Worm (Caenorhabditis elegans): ENCODE measurements around the gene spcs-3.

spcs-3 gene

ce11 chrIII:8061114-8061513, 16.3 kb downstream of the spcs-3 start:
- TF ChIP-seq elt-3 (tag; optimal IDR thresholded peaks at IDR 0.05) = no peak
- TF ChIP-seq lin-39 (tag; optimal IDR thresholded peaks at IDR 0.05) = no peak
- no peak for TF ChIP-seq mdl-1 (tag; optimal IDR thresholded peaks at IDR 0.05)

- no peak for TF ChIP-seq elt-3 (tag; optimal IDR thresholded peaks at IDR 0.05)
- TF ChIP-seq R02D3.7 (tag; optimal IDR thresholded peaks at IDR 0.05) = no peak
- no peak for TF ChIP-seq egl-27 (tag; optimal IDR thresholded peaks at IDR 0.05)
- no peak for TF ChIP-seq ama-1 (optimal IDR thresholded peaks at IDR 0.05)
- no peak for TF ChIP-seq nhr-28 (tag; optimal IDR thresholded peaks at IDR 0.05)
- no peak for TF ChIP-seq nhr-23 (tag; optimal IDR thresholded peaks at IDR 0.05)
- no peak for TF ChIP-seq nhr-43 (tag; optimal IDR thresholded peaks at IDR 0.05; ENCODE audit: poor library complexity, severe bottlenecking)
- no peak for TF ChIP-seq nhr-76 (tag; optimal IDR thresholded peaks at IDR 0.05)
- TF ChIP-seq hmg-11 (tag; optimal IDR thresholded peaks at IDR 0.05) = no peak
- no peak for TF ChIP-seq fos-1 (tag; optimal IDR thresholded peaks at IDR 0.05)
- TF ChIP-seq ceh-82 (tag; optimal IDR thresholded peaks at IDR 0.05) = no peak
- TF ChIP-seq ceh-28 (tag; optimal IDR thresholded peaks at IDR 0.05) = no peak
- no peak for TF ChIP-seq jun-1 (tag; optimal IDR thresholded peaks at IDR 0.05)
- TF ChIP-seq daf-12 (tag; optimal IDR thresholded peaks at IDR 0.05) = no peak
- TF ChIP-seq unc-39 (tag; optimal IDR thresholded peaks at IDR 0.05) = no peak
These were observed 18.8 kb downstream of the spcs-3 start for ce11 chrIII:8063659-8064058.

ce11 chrIII:8065101-8065500, 20.3 kb downstream of the spcs-3 start:
- TF ChIP-seq pha-4 (tag; optimal IDR thresholded peaks at IDR 0.05) (no peak), nfya-1 (tag; optimal IDR thresholded peaks at IDR 0.05; ENCODE audit: insufficient read depth) (peak; percentile 94)

- TF ChIP-seq zag-1 (tag; optimal IDR thresholded peaks at IDR 0.05) (no peak), mdl-1 (tag; optimal IDR thresholded peaks at IDR 0.05) (no peak), ceh-82 (tag; optimal IDR thresholded peaks at IDR 0.05) (no peak), nhr-237 (tag; optimal IDR thresholded peaks at IDR 0.05) (no peak), hmg-11 (tag; optimal IDR thresholded peaks at IDR 0.05) (no peak)
These were observed 22.2 kb downstream of the spcs-3 start, which contains the start of gene pros-1 for ce11 chrIII:8066989-8067388. Gene pros-1 (plus strand): TSS chrIII:8067289.

- TF ChIP-seq tbx-2 (tag; optimal IDR thresholded peaks at IDR 0.05) (no peak), unc-39 (tag; optimal IDR thresholded peaks at IDR 0.05) (no peak), eor-1 (tag; optimal IDR thresholded peaks at IDR 0.05) (no peak), lin-15B (tag; optimal IDR thresholded peaks at IDR 0.05) (no peak), mdl-1 (tag; optimal IDR thresholded peaks at IDR 0.05) (no peak), unc-62 (GFP tag; optimal IDR thresholded peaks at IDR 0.05) (no peak), skn-1 (tag; optimal IDR thresholded peaks at IDR 0.05) (no peak), nhr-11 (tag; optimal IDR thresholded peaks at IDR 0.05) (no peak), fkh-10 (GFP tag; optimal IDR thresholded peaks at IDR 0.05) (no peak), ceh-9 (tag; optimal IDR thresholded peaks at IDR 0.05) (no peak), hmg-11 (tag; optimal IDR thresholded peaks at IDR 0.05) (no peak)
These were observed 23.0 kb downstream of the spcs-3 start for ce11 chrIII:8067798-8068197.

ce11 chrIII:8069206-8069605, 24.4 kb downstream of the spcs-3 start:
- TF ChIP-seq eor-1 (tag; optimal IDR thresholded peaks at IDR 0.05) (no peak), zag-1 (tag; optimal IDR thresholded peaks at IDR 0.05) (no peak), egl-5 (tag; optimal IDR thresholded peaks at IDR 0.05) (no peak), nhr-28 (tag; optimal IDR thresholded peaks at IDR 0.05) (no peak), ceh-82 (tag; optimal IDR thresholded peaks at IDR 0.05) (no peak), nhr-67 (tag; optimal IDR thresholded peaks at IDR 0.05) (no peak), elt-2 (tag; optimal IDR thresholded peaks at IDR 0.05) (no peak), nfya-1 (tag; optimal IDR thresholded peaks at IDR 0.05; ENCODE audit: insufficient read depth) (no peak), unc-62 (GFP tag; optimal IDR thresholded peaks at IDR 0.05) (no peak), R02D3.7 (tag; optimal IDR thresholded peaks at IDR 0.05) (no peak), hmg-11 (tag; optimal IDR thresholded peaks at IDR 0.05) (no peak), ztf-4 (tag; optimal IDR thresholded peaks at IDR 0.05) (no peak)

Measured in whole organism, L3 larva.